Fruit fly (Drosophila melanogaster) whole organism, embryonic: ENCODE data around the gene Cby.
A peak's percentile ranks its signal among the peaks of the same experiment; 100 is the strongest.

Experiments
- Antp ChIP-seq: fragments of 200-800 bp; sonication (Bioruptor generic); optimal IDR thresholded peaks from 3 replicates; lab custom pipeline; 2016; ENCODE audit warnings: missing biosample characterization, missing genetic modification characterization
- CG1024 ChIP-seq: fragments of 200-800 bp; sonication (Bioruptor generic); IDR thresholded peaks from 2 replicates; pipeline ENCODE4 v1.3.6; 2022; ENCODE audit warnings: missing biosample characterization, missing genetic modification characterization
- CG10267 ChIP-seq: fragments of 200-800 bp; sonication (Bioruptor generic); optimal IDR thresholded peaks from 2 replicates; lab custom pipeline; 2018; ENCODE audit warnings: missing biosample characterization, mild to moderate bottlenecking, missing genetic modification characterization, moderate library complexity
- CG11398 ChIP-seq: fragments of 200-800 bp; sonication (Bioruptor generic); optimal IDR thresholded peaks from 2 replicates; lab custom pipeline; 2016; ENCODE audit warnings: missing biosample characterization, missing genetic modification characterization
- CG12659 ChIP-seq: fragments of 200-800 bp; sonication (Bioruptor generic); optimal IDR thresholded peaks from 3 replicates; lab custom pipeline; 2017; ENCODE audit warnings: mild to moderate bottlenecking, missing biosample characterization, missing genetic modification reagents, missing genetic modification characterization
- CG13296 ChIP-seq: fragments of 200-800 bp; sonication (Bioruptor generic); optimal IDR thresholded peaks from 3 replicates; lab custom pipeline; 2018; ENCODE audit warnings: missing biosample characterization, mild to moderate bottlenecking, missing genetic modification characterization
- CG13775 ChIP-seq: fragments of 200-800 bp; sonication (Bioruptor generic); optimal IDR thresholded peaks from 3 replicates; lab custom pipeline; 2017; ENCODE audit warnings: missing biosample characterization, mild to moderate bottlenecking, missing genetic modification characterization
- CG16779 ChIP-seq: fragments of 200-800 bp; sonication (Bioruptor generic); IDR thresholded peaks from 2 replicates; pipeline ENCODE4 v1.3.6; 2022; ENCODE audit warnings: missing biosample characterization, missing genetic modification characterization
- CG2712 ChIP-seq: fragments of 200-800 bp; optimal IDR thresholded peaks from 3 replicates; lab custom pipeline; 2019; ENCODE audit warnings: missing biosample characterization, mild to moderate bottlenecking, missing genetic modification characterization, moderate library complexity
- CG2889 ChIP-seq: fragments of 200-800 bp; sonication (Bioruptor generic); IDR thresholded peaks from 3 replicates; pipeline ENCODE4 v1.3.6; 2022; ENCODE audit warnings: missing biosample characterization, missing genetic modification characterization
- CG30403 ChIP-seq: fragments of 200-800 bp; sonication (Bioruptor generic); optimal IDR thresholded peaks from 3 replicates; lab custom pipeline; 2016; ENCODE audit warnings: missing biosample characterization, missing genetic modification characterization
- CG6765 ChIP-seq: fragments of 200-800 bp; sonication (Bioruptor generic); optimal IDR thresholded peaks from 3 replicates; lab custom pipeline; 2017; ENCODE audit warnings: missing biosample characterization, mild to moderate bottlenecking, missing genetic modification characterization
- CG8290 ChIP-seq, 3 experiments: fragments of 200-800 bp; sonication (Bioruptor generic); optimal IDR thresholded peaks; 2 replicates each; lab custom pipeline; 2016 to 2019; ENCODE audit warnings: missing biosample characterization in 3 of 3, missing genetic modification characterization in 3 of 3, mild to moderate bottlenecking in 2 of 3, moderate library complexity in 1 of 3
- CG9876 ChIP-seq: fragments of 200-800 bp; sonication (Bioruptor generic); optimal IDR thresholded peaks from 2 replicates; lab custom pipeline; 2016; ENCODE audit warnings: missing biosample characterization, missing genetic modification characterization
- D19B ChIP-seq: fragments of 200-800 bp; sonication (Bioruptor generic); optimal IDR thresholded peaks from 2 replicates; lab custom pipeline; 2017; ENCODE audit warnings: missing biosample characterization, mild to moderate bottlenecking, missing genetic modification characterization
- Dfd ChIP-seq, 2 experiments: fragments of >200 bp; optimal IDR thresholded peaks; 2 replicates each; lab custom pipeline; 2017; ENCODE audit warnings: missing biosample characterization in 2 of 2, missing genetic modification characterization in 2 of 2
- Dip3 ChIP-seq: fragments of 200-800 bp; sonication (Bioruptor generic); optimal IDR thresholded peaks from 3 replicates; lab custom pipeline; 2016; ENCODE audit warnings: missing biosample characterization, missing genetic modification characterization
- Doc3 ChIP-seq: fragments of 200-800 bp; sonication (Bioruptor generic); IDR thresholded peaks from 3 replicates; pipeline ENCODE4 v1.3.6; 2022; ENCODE audit warnings: missing biosample characterization, missing genetic modification characterization; ENCODE audit not compliant: partially characterized antibody
- ERR ChIP-seq: fragments of 200-800 bp; sonication (Bioruptor generic); optimal IDR thresholded peaks from 2 replicates; lab custom pipeline; 2016; ENCODE audit warnings: missing biosample characterization, missing genetic modification characterization
- HHEX ChIP-seq: fragments of 200-800 bp; sonication (Bioruptor generic); optimal IDR thresholded peaks from 3 replicates; lab custom pipeline; 2017; ENCODE audit warnings: missing biosample characterization, mild to moderate bottlenecking, missing genetic modification characterization, missing genetic modification reagents
- Jarid2 ChIP-seq: fragments of 200-800 bp; sonication (Bioruptor generic); optimal IDR thresholded peaks from 3 replicates; lab custom pipeline; 2017; ENCODE audit warnings: mild to moderate bottlenecking, missing biosample characterization, missing genetic modification reagents, missing genetic modification characterization
- MTF-1 ChIP-seq: fragments of 200-800 bp; sonication (Bioruptor generic); optimal IDR thresholded peaks from 2 replicates; lab custom pipeline; 2018; ENCODE audit warnings: missing biosample characterization, mild to moderate bottlenecking, missing genetic modification characterization, borderline replicate concordance
- Med ChIP-seq: fragments of 200-800 bp; sonication (Bioruptor generic); peaks from one replicate; lab custom pipeline; 2016; ENCODE audit warnings: missing biosample characterization, missing genetic modification characterization, mild to moderate bottlenecking, inconsistent platforms, moderate library complexity
- Meics ChIP-seq: fragments of 200-800 bp; sonication (Bioruptor generic); optimal IDR thresholded peaks from 2 replicates; lab custom pipeline; 2017; ENCODE audit warnings: missing biosample characterization, mild to moderate bottlenecking, missing genetic modification characterization
- NC2β ChIP-seq: fragments of 200-800 bp; sonication (Bioruptor generic); optimal IDR thresholded peaks from 2 replicates; lab custom pipeline; 2016; ENCODE audit warnings: missing biosample characterization, missing genetic modification characterization
- Oaz ChIP-seq: fragments of 200-800 bp; sonication (Bioruptor generic); IDR thresholded peaks from 2 replicates; pipeline ENCODE4 v1.3.6; 2022; ENCODE audit warnings: missing biosample characterization, missing genetic modification characterization
- Side ChIP-seq: fragments of 200-800 bp; sonication (Bioruptor generic); optimal IDR thresholded peaks from 2 replicates; lab custom pipeline; 2016; ENCODE audit warnings: missing biosample characterization, missing genetic modification characterization
- Sry-δ ChIP-seq: fragments of 200-800 bp; sonication (Bioruptor generic); optimal IDR thresholded peaks from 2 replicates; lab custom pipeline; 2016; ENCODE audit warnings: missing biosample characterization, missing genetic modification characterization
- Taf1 ChIP-seq: fragments of 200-800 bp; sonication (Bioruptor generic); IDR thresholded peaks from 2 replicates; pipeline ENCODE4 v1.3.6; 2022; ENCODE audit warnings: missing biosample characterization, missing genetic modification characterization
- Tbp ChIP-seq: fragments of >200 bp; optimal IDR thresholded peaks from 2 replicates; lab custom pipeline; 2018; ENCODE audit warnings: missing biosample characterization, missing genetic modification characterization
- bigmax ChIP-seq: fragments of 200-800 bp; sonication (Bioruptor generic); optimal IDR thresholded peaks from 2 replicates; lab custom pipeline; 2018; ENCODE audit warnings: missing biosample characterization, mild to moderate bottlenecking, missing genetic modification characterization
- danr ChIP-seq: fragments of 200-800 bp; sonication (Bioruptor generic); IDR thresholded peaks from 2 replicates; pipeline ENCODE4 v1.3.6; 2022; ENCODE audit warnings: missing biosample characterization, missing genetic modification characterization
- fd96Cb ChIP-seq: fragments of 200-800 bp; sonication (Bioruptor generic); optimal IDR thresholded peaks from 2 replicates; lab custom pipeline; 2018; ENCODE audit warnings: missing biosample characterization, mild to moderate bottlenecking, missing genetic modification characterization, moderate library complexity
- gcm2 ChIP-seq: fragments of 200-800 bp; sonication (Bioruptor generic); optimal IDR thresholded peaks from 2 replicates; lab custom pipeline; 2016; ENCODE audit warnings: missing biosample characterization, missing genetic modification characterization
- grau ChIP-seq: fragments of 200-800 bp; optimal IDR thresholded peaks from 3 replicates; lab custom pipeline; 2019; ENCODE audit warnings: missing biosample characterization, mild to moderate bottlenecking, missing genetic modification characterization, moderate library complexity
- hkb ChIP-seq, 2 experiments: fragments of 200-800 bp in 1 of 2; fragments of >200 bp in 1 of 2; sonication (Bioruptor generic) in 1 of 2; IDR thresholded peaks in 1 of 2; optimal IDR thresholded peaks in 1 of 2; 2 replicates each; pipeline versions ENCODE4 v1.3.6 to Lab custom; 2017 to 2022; ENCODE audit warnings: missing biosample characterization in 1 of 2, missing genetic modification characterization in 1 of 2
- lab ChIP-seq: fragments of 200-800 bp; sonication (Bioruptor generic); optimal IDR thresholded peaks from 3 replicates; lab custom pipeline; 2017; ENCODE audit warnings: missing biosample characterization, missing genetic modification characterization, mild to moderate bottlenecking, moderate library complexity, missing genetic modification reagents
- luna ChIP-seq: fragments of 200-800 bp; sonication (Bioruptor generic); optimal IDR thresholded peaks from 2 replicates; lab custom pipeline; 2016; ENCODE audit warnings: missing biosample characterization, missing genetic modification characterization
- maf-S ChIP-seq: fragments of 200-800 bp; sonication (Bioruptor generic); optimal IDR thresholded peaks from 2 replicates; lab custom pipeline; 2016; ENCODE audit warnings: missing biosample characterization, missing genetic modification characterization
- pan ChIP-seq, 4 experiments: fragments of >200 bp in 3 of 4; fragments of 200-800 bp in 1 of 4; sonication (Bioruptor generic) in 1 of 4; optimal IDR thresholded peaks in 3 of 4; IDR thresholded peaks in 1 of 4; 2 replicates each; pipeline versions ENCODE4 v1.3.6 to Lab custom; 2017 to 2022; ENCODE audit warnings: missing biosample characterization in 2 of 4, missing genetic modification characterization in 2 of 4, mixed read lengths in 1 of 4
- phol ChIP-seq: fragments of 200-800 bp; sonication (Bioruptor generic); optimal IDR thresholded peaks from 3 replicates; lab custom pipeline; 2018; ENCODE audit warnings: missing biosample characterization, mild to moderate bottlenecking, missing genetic modification characterization, moderate library complexity
- pum ChIP-seq: fragments of 200-800 bp; sonication (Bioruptor generic); optimal IDR thresholded peaks from 2 replicates; lab custom pipeline; 2016; ENCODE audit warnings: missing biosample characterization, missing genetic modification characterization
- sima ChIP-seq: fragments of 200-800 bp; sonication (Bioruptor generic); optimal IDR thresholded peaks from 2 replicates; lab custom pipeline; 2016; ENCODE audit warnings: missing biosample characterization, missing genetic modification characterization
- sr ChIP-seq: fragments of 200-800 bp; sonication (Bioruptor generic); IDR thresholded peaks from 3 replicates; pipeline ENCODE4 v1.3.6; 2022; ENCODE audit warnings: missing biosample characterization, missing genetic modification characterization
- sug ChIP-seq: fragments of 200-800 bp; optimal IDR thresholded peaks from 2 replicates; lab custom pipeline; 2019; ENCODE audit warnings: missing biosample characterization, mild to moderate bottlenecking, missing genetic modification characterization, moderate library complexity
- tll ChIP-seq, 2 experiments: fragments of 200-800 bp in 1 of 2; fragments of >200 bp in 1 of 2; sonication (Bioruptor generic) in 1 of 2; optimal IDR thresholded peaks; 2 replicates each; lab custom pipeline; 2017 to 2019; ENCODE audit warnings: missing biosample characterization in 2 of 2, missing genetic modification characterization in 2 of 2, mild to moderate bottlenecking in 1 of 2, moderate library complexity in 1 of 2
- toy ChIP-seq: fragments of 200-800 bp; sonication (Bioruptor generic); IDR thresholded peaks from 2 replicates; pipeline ENCODE4 v1.3.6; 2022; ENCODE audit warnings: missing biosample characterization, missing genetic modification characterization
- unpg ChIP-seq: fragments of 200-800 bp; sonication (Bioruptor generic); optimal IDR thresholded peaks from 3 replicates; lab custom pipeline; 2018; ENCODE audit warnings: missing biosample characterization, mild to moderate bottlenecking, missing genetic modification characterization, moderate library complexity
- wor ChIP-seq: fragments of 200-800 bp; sonication (Bioruptor generic); IDR thresholded peaks from 2 replicates; pipeline ENCODE4 v1.3.6; 2022; ENCODE audit warnings: missing biosample characterization, missing genetic modification characterization

Cby gene

DNA sequence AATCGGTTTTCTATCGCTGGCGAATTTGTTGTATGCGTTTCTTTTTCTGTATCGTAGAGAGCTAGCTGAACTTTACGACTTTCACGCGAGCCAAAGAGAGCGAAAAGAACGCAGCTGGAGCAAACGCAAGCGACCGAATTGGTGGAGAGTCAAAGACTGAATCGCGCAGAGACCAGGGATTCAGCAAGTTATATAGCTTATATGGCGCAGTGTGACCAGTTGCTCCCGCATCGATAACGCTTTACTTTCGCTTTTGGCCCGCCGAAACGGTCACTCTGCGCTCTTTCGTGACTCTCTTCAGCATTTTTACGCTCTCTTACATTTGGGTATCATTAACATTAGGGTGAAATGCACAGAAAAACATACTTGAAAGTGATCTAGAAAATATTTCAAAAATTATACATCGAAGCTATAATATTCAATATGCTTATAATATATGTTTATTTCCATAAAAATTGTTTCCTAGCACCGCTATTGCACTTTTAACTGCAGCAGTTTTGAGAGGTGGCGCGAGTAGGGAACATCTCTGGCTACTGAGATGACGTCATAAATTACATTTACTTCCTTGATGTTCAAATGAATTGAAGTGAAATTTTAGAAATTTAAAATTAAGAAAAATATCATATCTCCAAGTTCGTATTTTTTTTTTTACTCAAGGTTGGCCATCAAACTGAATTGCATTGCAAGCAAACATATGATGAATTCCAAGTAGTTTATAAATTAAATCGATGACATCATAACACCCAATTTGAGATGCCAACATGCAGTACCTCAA lies 11.5 kb upstream of the Cby start, which contains the start of gene glec (continued):
- TF ChIP-seq hkb (optimal IDR thresholded peaks at IDR 0.05; lab: Kevin White, UChicago) (no peak), hkb (GFP tag; IDR thresholded peaks at IDR 0.05; lab: Robert Waterston, UW) (no peak), Doc3 (0 out of 3 replicates have a peak, but pooled peaks have one; percentile 24), CG2889 (GFP tag; lab: Robert Waterston, UW) (no peak), sr (GFP tag; lab: Robert Waterston, UW) (peak; percentile 56; the same call in 2 of the 3 replicates), Dip3 (no peak), CG10267 (tag; lab: Kevin White, UChicago) (no peak), Sry-δ (GFP tag; lab: Kevin White, UChicago) (peak; percentile 3), sima (GFP tag; lab: Kevin White, UChicago) (no peak), toy (no peak), pum (GFP tag; lab: Kevin White, UChicago) (no peak), MTF-1 (peak; percentile 67), Side (GFP tag; lab: Kevin White, UChicago) (peak; percentile 64), unpg (GFP tag; lab: Kevin White, UChicago) (no peak), gcm2 (no peak), Jarid2 (GFP tag; lab: Kevin White, UChicago) (peak; percentile 99), CG13296 (peak; percentile 43), Dfd (GFP tag; optimal IDR thresholded peaks at IDR 0.05; lab: Kevin White, UChicago) (no peak), wor (GFP tag; lab: Robert Waterston, UW) (0 out of 2 replicates have a peak, but pooled peaks have one; percentile 28), tll (GFP tag; optimal IDR thresholded peaks at IDR 0.05; lab: Kevin White, UChicago) (no peak), CG16779 (GFP tag; lab: Robert Waterston, UW) (no peak), bigmax (GFP tag; lab: Kevin White, UChicago) (no peak), danr (GFP tag; lab: Robert Waterston, UW) (no peak), Oaz (GFP tag; lab: Robert Waterston, UW) (no peak), CG8290 (GFP tag; optimal IDR thresholded peaks at IDR 0.05; lab: Kevin White, UChicago) (no peak), CG8290 (tag; optimal IDR thresholded peaks at IDR 0.05; lab: Kevin White, UChicago) (peak in 1 of 2 experiments; percentile 89), luna (no peak), Tbp (GFP tag; lab: Kevin White, UChicago) (peak; percentile 88), D19B (GFP tag; lab: Kevin White, UChicago) (no peak), Taf1 (GFP tag; lab: Robert Waterston, UW) (no peak), CG30403 (peak; percentile 41)

DNA sequence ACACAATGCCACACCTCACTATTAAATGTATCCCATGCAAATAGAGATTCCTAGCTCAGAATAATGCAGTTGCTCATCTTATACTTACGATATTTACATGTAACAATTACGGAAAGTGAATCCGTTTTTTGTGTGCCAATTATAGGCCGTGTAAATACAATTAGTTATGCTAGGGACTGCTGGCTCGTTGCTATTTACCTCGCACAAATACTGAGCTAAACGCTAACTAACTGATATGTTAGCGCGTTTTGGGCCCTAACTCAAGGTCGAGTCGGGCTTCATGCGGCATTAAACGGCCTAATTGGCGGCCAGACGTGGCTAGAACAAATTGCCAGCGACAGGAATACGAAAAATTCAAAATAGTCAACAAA lies 10.9 kb upstream of the Cby start:
- peak; percentile 1 for TF ChIP-seq sug (tag; lab: Kevin White, UChicago)
- peak; percentile 5 for TF ChIP-seq CG12659 (GFP tag; lab: Kevin White, UChicago)
- 0 out of 2 replicates have a peak, but pooled peaks have one; percentile 20 for TF ChIP-seq CG1024 (GFP tag; lab: Robert Waterston, UW)
- TF ChIP-seq maf-S (GFP tag; lab: Kevin White, UChicago) = peak; percentile 4
- no peak for TF ChIP-seq pan (optimal IDR thresholded peaks at IDR 0.05; lab: Kevin White, UChicago)
- TF ChIP-seq pan (GFP tag; optimal IDR thresholded peaks at IDR 0.05 in 1 of 2, IDR thresholded peaks at IDR 0.05 in 1 of 2) = no peak
- no peak for TF ChIP-seq grau (tag; lab: Kevin White, UChicago)
- TF ChIP-seq Antp = no peak
- peak; percentile 89 for TF ChIP-seq Med
- TF ChIP-seq CG13775 = no peak
- TF ChIP-seq phol = no peak
- no peak for TF ChIP-seq CG11398 (GFP tag; lab: Kevin White, UChicago)
- TF ChIP-seq lab = peak; percentile 32
- peak; percentile 11 for TF ChIP-seq CG6765 (GFP tag; lab: Kevin White, UChicago)
- no peak for TF ChIP-seq CG2712 (tag; lab: Kevin White, UChicago)
- TF ChIP-seq CG9876 (GFP tag; lab: Kevin White, UChicago) = no peak
- TF ChIP-seq Meics (GFP tag; lab: Kevin White, UChicago) = peak; percentile 5
- peak; percentile 12 for TF ChIP-seq HHEX (GFP tag; lab: Kevin White, UChicago)
- no peak for TF ChIP-seq ERR (GFP tag; lab: Kevin White, UChicago)
- no peak for TF ChIP-seq NC2β
- peak; percentile 13 for TF ChIP-seq fd96Cb (tag; lab: Kevin White, UChicago)
